Fruit fly (Drosophila melanogaster) whole organism, prepupa: Measurements from ENCODE around the gene CaMKII.
A peak's percentile ranks its signal among the peaks of the same experiment; 100 is the strongest.

ENCODE experiments used
- Blimp-1 ChIP-seq: fragments of 200-800 bp; sonication (Bioruptor generic); optimal IDR thresholded peaks from 3 replicates; lab custom pipeline; 2017; ENCODE audit warnings: missing biosample characterization, missing genetic modification characterization, mild to moderate bottlenecking, moderate library complexity, missing genetic modification reagents
- CG10669 ChIP-seq: fragments of 200-800 bp; sonication (Bioruptor generic); optimal IDR thresholded peaks from 3 replicates; lab custom pipeline; 2018; ENCODE audit warnings: missing biosample characterization, mild to moderate bottlenecking, missing genetic modification characterization, moderate library complexity
- CG11294 ChIP-seq: fragments of 200-800 bp; sonication (Bioruptor generic); IDR thresholded peaks from 2 replicates; pipeline ENCODE4 v1.3.6; 2022; ENCODE audit warnings: missing biosample characterization, missing genetic modification characterization
- CG11762 ChIP-seq: fragments of 200-800 bp; sonication (Bioruptor generic); optimal IDR thresholded peaks from 3 replicates; lab custom pipeline; 2016; ENCODE audit warnings: missing biosample characterization, missing genetic modification characterization; ENCODE audit not compliant: insufficient read depth
- CG11902 ChIP-seq: fragments of 200-800 bp; sonication (Bioruptor generic); optimal IDR thresholded peaks from 3 replicates; lab custom pipeline; 2016; ENCODE audit warnings: missing biosample characterization, missing genetic modification characterization
- CG31627 ChIP-seq: fragments of 200-800 bp; sonication (Bioruptor generic); optimal IDR thresholded peaks from 3 replicates; lab custom pipeline; 2016; ENCODE audit warnings: missing biosample characterization, missing genetic modification characterization
- CG32006 ChIP-seq: fragments of 200-800 bp; sonication (Bioruptor generic); optimal IDR thresholded peaks from 3 replicates; lab custom pipeline; 2017; ENCODE audit warnings: missing biosample characterization, mild to moderate bottlenecking, missing genetic modification characterization
- CG3919 ChIP-seq: fragments of 200-800 bp; sonication (Bioruptor generic); optimal IDR thresholded peaks from 3 replicates; lab custom pipeline; 2016; ENCODE audit warnings: missing biosample characterization, missing genetic modification characterization
- CG4318 ChIP-seq: fragments of 200-800 bp; sonication (Bioruptor generic); optimal IDR thresholded peaks from 3 replicates; lab custom pipeline; 2017; ENCODE audit warnings: missing biosample characterization, mild to moderate bottlenecking, missing genetic modification characterization
- CG6276 ChIP-seq: fragments of 200-800 bp; sonication (Bioruptor generic); optimal IDR thresholded peaks from 2 replicates; lab custom pipeline; 2017; ENCODE audit warnings: missing biosample characterization, mild to moderate bottlenecking, missing genetic modification characterization
- CG6808 ChIP-seq: fragments of 200-800 bp; sonication (Bioruptor generic); optimal IDR thresholded peaks from 3 replicates; lab custom pipeline; 2017; ENCODE audit warnings: missing biosample characterization, missing genetic modification characterization, mild to moderate bottlenecking, moderate library complexity, missing genetic modification reagents
- CG7368 ChIP-seq: fragments of 200-800 bp; sonication (Bioruptor generic); optimal IDR thresholded peaks from 3 replicates; lab custom pipeline; 2016; ENCODE audit warnings: missing biosample characterization, missing genetic modification characterization
- CG8119 ChIP-seq: fragments of 200-800 bp; sonication (Bioruptor generic); IDR thresholded peaks from 3 replicates; pipeline ENCODE4 v1.3.6; 2022; ENCODE audit warnings: missing biosample characterization, missing genetic modification characterization
- CG8319 ChIP-seq: fragments of 200-800 bp; sonication (Bioruptor generic); optimal IDR thresholded peaks from 3 replicates; lab custom pipeline; 2016; ENCODE audit warnings: missing biosample characterization, missing genetic modification characterization
- CG9139 ChIP-seq: fragments of 200-800 bp; sonication (Bioruptor generic); optimal IDR thresholded peaks from 3 replicates; lab custom pipeline; 2017; ENCODE audit warnings: missing biosample characterization, mild to moderate bottlenecking, missing genetic modification characterization
- Eip75B ChIP-seq: fragments of 200-800 bp; sonication (Bioruptor generic); optimal IDR thresholded peaks from 3 replicates; lab custom pipeline; 2016; ENCODE audit warnings: missing biosample characterization, missing genetic modification characterization
- Eip78C ChIP-seq: fragments of 200-800 bp; sonication (Bioruptor generic); peaks from one replicate; lab custom pipeline; 2016; ENCODE audit warnings: missing biosample characterization, missing genetic modification characterization
- Eip93F ChIP-seq: fragments of 200-800 bp; sonication (Bioruptor generic); optimal IDR thresholded peaks from 2 replicates; lab custom pipeline; 2016; ENCODE audit warnings: missing biosample characterization, mild to moderate bottlenecking, missing genetic modification characterization
- Ets21C ChIP-seq: fragments of 200-800 bp; sonication (Bioruptor generic); optimal IDR thresholded peaks from 3 replicates; lab custom pipeline; 2016; ENCODE audit warnings: missing biosample characterization, missing genetic modification characterization
- Gug ChIP-seq: fragments of 200-800 bp; sonication (Bioruptor generic); IDR thresholded peaks from 2 replicates; pipeline ENCODE4 v1.3.6; 2022; ENCODE audit warnings: missing biosample characterization, missing genetic modification characterization
- Hr38 ChIP-seq: sonication (Bioruptor generic); optimal IDR thresholded peaks from 2 replicates; lab custom pipeline; 2016; ENCODE audit warnings: missing biosample characterization, missing genetic modification characterization
- Hr39 ChIP-seq: fragments of 200-800 bp; sonication (Bioruptor generic); optimal IDR thresholded peaks from 2 replicates; lab custom pipeline; 2016; ENCODE audit warnings: missing biosample characterization, missing genetic modification characterization
- Hr4 ChIP-seq: fragments of 200-800 bp; sonication (Bioruptor generic); optimal IDR thresholded peaks from 3 replicates; lab custom pipeline; 2016; ENCODE audit warnings: missing biosample characterization, missing genetic modification characterization
- Lpt ChIP-seq: fragments of 200-800 bp; sonication (Bioruptor generic); optimal IDR thresholded peaks from 3 replicates; lab custom pipeline; 2016; ENCODE audit warnings: missing biosample characterization, missing genetic modification characterization
- Met ChIP-seq: fragments of 200-800 bp; sonication (Bioruptor generic); optimal IDR thresholded peaks from 3 replicates; lab custom pipeline; 2016; ENCODE audit warnings: missing biosample characterization, missing genetic modification characterization
- OdsH ChIP-seq: fragments of 200-800 bp; sonication (Bioruptor generic); optimal IDR thresholded peaks from 3 replicates; lab custom pipeline; 2016; ENCODE audit warnings: missing biosample characterization, missing genetic modification characterization
- Smox ChIP-seq: fragments of 200-800 bp; sonication (Bioruptor generic); optimal IDR thresholded peaks from 3 replicates; lab custom pipeline; 2016; ENCODE audit warnings: missing biosample characterization, missing genetic modification characterization
- Sox102F ChIP-seq: fragments of 200-800 bp; sonication (Bioruptor generic); optimal IDR thresholded peaks from 2 replicates; lab custom pipeline; 2016; ENCODE audit warnings: missing biosample characterization, mild to moderate bottlenecking, missing genetic modification characterization
- Sox14 ChIP-seq: fragments of 200-800 bp; sonication (Bioruptor generic); optimal IDR thresholded peaks from 3 replicates; lab custom pipeline; 2016; ENCODE audit warnings: missing biosample characterization, missing genetic modification characterization
- Sox15 ChIP-seq: fragments of 200-800 bp; sonication (Bioruptor generic); optimal IDR thresholded peaks from 3 replicates; lab custom pipeline; 2016; ENCODE audit warnings: missing biosample characterization, missing genetic modification characterization
- achi ChIP-seq: fragments of 200-800 bp; sonication (Bioruptor generic); optimal IDR thresholded peaks from 3 replicates; lab custom pipeline; 2016; ENCODE audit warnings: missing biosample characterization, missing genetic modification characterization
- acj6 ChIP-seq: fragments of 200-800 bp; sonication (Bioruptor generic); optimal IDR thresholded peaks from 3 replicates; lab custom pipeline; 2016; ENCODE audit warnings: missing biosample characterization, missing genetic modification characterization
- cyc ChIP-seq: fragments of 200-800 bp; sonication (Bioruptor generic); optimal IDR thresholded peaks from 3 replicates; lab custom pipeline; 2016; ENCODE audit warnings: missing biosample characterization, missing genetic modification characterization
- dac ChIP-seq: fragments of 200-800 bp; sonication (Bioruptor generic); optimal IDR thresholded peaks from 2 replicates; lab custom pipeline; 2017; ENCODE audit warnings: missing biosample characterization, mild to moderate bottlenecking, missing genetic modification characterization
- dsx ChIP-seq: fragments of 200-800 bp; optimal IDR thresholded peaks from 3 replicates; lab custom pipeline; 2019; ENCODE audit warnings: missing biosample characterization, mild to moderate bottlenecking, missing genetic modification characterization, moderate library complexity; ENCODE audit not compliant: poor library complexity, severe bottlenecking
- eg ChIP-seq: fragments of 200-800 bp; sonication (Bioruptor generic); IDR thresholded peaks from 3 replicates; pipeline ENCODE4 v1.3.6; 2022; ENCODE audit warnings: missing biosample characterization, missing genetic modification characterization
- esn ChIP-seq: fragments of 200-800 bp; sonication (Bioruptor generic); optimal IDR thresholded peaks from 2 replicates; lab custom pipeline; 2016; ENCODE audit warnings: missing biosample characterization, mild to moderate bottlenecking, missing genetic modification characterization, moderate library complexity
- fd59A ChIP-seq: fragments of 200-800 bp; sonication (Bioruptor generic); optimal IDR thresholded peaks from 2 replicates; lab custom pipeline; 2017; ENCODE audit warnings: missing biosample characterization, mild to moderate bottlenecking, missing genetic modification characterization, missing genetic modification reagents
- fd85E ChIP-seq: fragments of 200-800 bp; sonication (Bioruptor generic); optimal IDR thresholded peaks from 3 replicates; lab custom pipeline; 2016; ENCODE audit warnings: missing biosample characterization, missing genetic modification characterization
- fkh ChIP-seq: fragments of 200-800 bp; sonication (Bioruptor generic); optimal IDR thresholded peaks from 3 replicates; lab custom pipeline; 2017; ENCODE audit warnings: missing biosample characterization, mild to moderate bottlenecking, missing genetic modification characterization, moderate library complexity
- lz ChIP-seq: fragments of 200-800 bp; sonication (Bioruptor generic); optimal IDR thresholded peaks from 3 replicates; lab custom pipeline; 2016; ENCODE audit warnings: missing biosample characterization, missing genetic modification characterization
- pdm3 ChIP-seq: fragments of 200-800 bp; sonication (Bioruptor generic); optimal IDR thresholded peaks from 3 replicates; lab custom pipeline; 2016; ENCODE audit warnings: missing biosample characterization, missing genetic modification characterization
- salr ChIP-seq, 2 experiments: fragments of 200-800 bp; sonication (Bioruptor generic); optimal IDR thresholded peaks; 3 replicates each; lab custom pipeline; 2016 to 2018; ENCODE audit warnings: missing biosample characterization in 2 of 2, missing genetic modification characterization in 2 of 2, mild to moderate bottlenecking in 1 of 2
- spab ChIP-seq: fragments of 200-800 bp; sonication (Bioruptor generic); optimal IDR thresholded peaks from 2 replicates; lab custom pipeline; 2017; ENCODE audit warnings: missing biosample characterization, mild to moderate bottlenecking, missing genetic modification characterization, missing genetic modification reagents
- ss ChIP-seq, 2 experiments: fragments of 200-800 bp; sonication (Bioruptor generic); optimal IDR thresholded peaks; 2 replicates in 1 of 2; 3 replicates in 1 of 2; lab custom pipeline; 2017 to 2018; ENCODE audit warnings: mild to moderate bottlenecking in 2 of 2, missing biosample characterization in 2 of 2, missing genetic modification characterization in 2 of 2, moderate library complexity in 1 of 2
- svp ChIP-seq: fragments of 200-800 bp; sonication (Bioruptor generic); peaks from one replicate; lab custom pipeline; 2016; ENCODE audit warnings: missing biosample characterization, missing genetic modification characterization
- topi ChIP-seq: fragments of 200-800 bp; sonication (Bioruptor generic); optimal IDR thresholded peaks from 3 replicates; lab custom pipeline; 2016; ENCODE audit warnings: missing biosample characterization, missing genetic modification characterization
- vri ChIP-seq: fragments of 200-800 bp; sonication (Bioruptor generic); optimal IDR thresholded peaks from 3 replicates; lab custom pipeline; 2016; ENCODE audit warnings: missing biosample characterization, mild to moderate bottlenecking, missing genetic modification characterization

CaMKII gene

dm6 chr4:1029198-1029795 lies 24.2 kb downstream of the CaMKII start, which contains the start of gene Mpv17:
Mpv17 (minus strand) TSS chr4:1029361.
- peak; percentile 14 for TF ChIP-seq Hr39 (GFP tag; lab: Kevin White, UChicago)
- TF ChIP-seq eg (GFP tag; lab: Robert Waterston, UW) = no peak
- TF ChIP-seq CG6276 = no peak
- no peak for TF ChIP-seq acj6 (GFP tag; lab: Kevin White, UChicago)
- peak; percentile 20 for TF ChIP-seq pdm3
- peak; percentile 38 for TF ChIP-seq Met
- TF ChIP-seq CG10669 = no peak
- TF ChIP-seq Sox15 (GFP tag; lab: Kevin White, UChicago) = no peak
- TF ChIP-seq Eip75B (GFP tag; lab: Kevin White, UChicago) = no peak
- TF ChIP-seq Sox102F (GFP tag; lab: Kevin White, UChicago) = no peak
- TF ChIP-seq OdsH = peak; percentile 12
- peak; percentile 13 for TF ChIP-seq Hr4 (GFP tag; lab: Kevin White, UChicago)
- TF ChIP-seq CG9139 = no peak
- no peak for TF ChIP-seq fd85E (GFP tag; lab: Kevin White, UChicago)
- peak; percentile 37 for TF ChIP-seq Smox
- TF ChIP-seq Sox14 (GFP tag; lab: Kevin White, UChicago) = no peak
- TF ChIP-seq Eip93F (GFP tag; lab: Kevin White, UChicago) = peak; percentile 13
- TF ChIP-seq CG7368 (GFP tag; lab: Kevin White, UChicago) = no peak
- TF ChIP-seq CG8119 (GFP tag; lab: Robert Waterston, UW) = no peak
- peak; percentile 12 for TF ChIP-seq topi (GFP tag; lab: Kevin White, UChicago)
- TF ChIP-seq esn (GFP tag; lab: Kevin White, UChicago) = peak; percentile 46
- no peak for TF ChIP-seq CG11902 (GFP tag; lab: Kevin White, UChicago)
- peak; percentile 35 for TF ChIP-seq vri (GFP tag; lab: Kevin White, UChicago)
- TF ChIP-seq Eip78C (GFP tag; lab: Kevin White, UChicago) = peak; percentile 62
- TF ChIP-seq lz (GFP tag; lab: Kevin White, UChicago) = no peak
- no peak for TF ChIP-seq Blimp-1 (GFP tag; lab: Kevin White, UChicago)
- TF ChIP-seq salr (GFP tag; optimal IDR thresholded peaks at IDR 0.05; lab: Kevin White, UChicago) = no peak
- no peak for TF ChIP-seq CG32006 (GFP tag; lab: Kevin White, UChicago)
- TF ChIP-seq CG4318 = no peak
- no peak for TF ChIP-seq CG11762 (GFP tag; lab: Kevin White, UChicago)
- no peak for TF ChIP-seq dac (GFP tag; lab: Kevin White, UChicago)
- peak; percentile 22 for TF ChIP-seq CG3919 (GFP tag; lab: Kevin White, UChicago)
- no peak for TF ChIP-seq CG11294 (GFP tag; lab: Robert Waterston, UW)
- no peak for TF ChIP-seq Ets21C (GFP tag; lab: Kevin White, UChicago)
- TF ChIP-seq spab (GFP tag; lab: Kevin White, UChicago) = no peak
- no peak for TF ChIP-seq Hr38 (GFP tag; lab: Kevin White, UChicago)
- peak; percentile 14 for TF ChIP-seq CG31627
- TF ChIP-seq achi = peak; percentile 13
- TF ChIP-seq svp = peak; percentile 48
- TF ChIP-seq dsx (GFP tag; lab: Kevin White, UChicago) = no peak
- TF ChIP-seq Lpt (GFP tag; lab: Kevin White, UChicago) = no peak

DNA sequence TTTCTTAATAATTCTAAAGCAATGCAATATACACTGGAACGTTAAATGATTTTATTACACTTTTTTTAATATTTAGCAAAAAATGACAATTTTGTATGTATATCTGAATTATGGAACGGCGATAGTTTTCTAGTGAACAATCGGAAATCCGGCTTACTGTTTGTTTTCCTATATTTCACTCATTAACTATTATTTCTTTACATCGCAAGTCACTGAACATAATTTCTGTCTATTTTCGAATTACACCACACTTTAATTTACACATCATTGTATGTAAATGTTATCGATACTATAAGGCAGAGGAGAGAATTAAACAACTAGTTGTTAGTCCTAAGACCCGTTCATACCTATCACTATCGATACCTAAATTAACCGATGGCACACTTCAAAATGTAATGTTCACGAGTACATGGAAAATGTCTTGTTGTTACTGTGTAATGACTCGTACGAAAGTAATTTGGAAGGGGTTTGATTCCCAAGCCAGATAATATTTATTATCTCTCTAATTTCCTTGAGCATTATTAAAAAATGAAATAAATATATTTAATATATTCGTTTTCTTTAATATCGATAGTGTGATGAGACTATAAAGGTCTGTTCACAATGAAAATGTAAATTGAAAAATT lies 26.6 kb downstream of the CaMKII start, which contains the start of gene PlexA:
Gene PlexA, minus strand, starts transcription at position 296 of the 626 bp plus-strand sequence.
- TF ChIP-seq fd59A = no peak
- peak; percentile 79 for TF ChIP-seq cyc (GFP tag; lab: Kevin White, UChicago)
- peak; percentile 79 for TF ChIP-seq CG10669
- no peak for TF ChIP-seq Hr38 (GFP tag; lab: Kevin White, UChicago)
- TF ChIP-seq ss (GFP tag; optimal IDR thresholded peaks at IDR 0.05; lab: Kevin White, UChicago) = peak in 1 of 2 experiments; percentile 70
- TF ChIP-seq Eip93F (GFP tag; lab: Kevin White, UChicago) = no peak
- peak; percentile 50 for TF ChIP-seq CG8319 (GFP tag; lab: Kevin White, UChicago)
- TF ChIP-seq Gug (GFP tag; lab: Robert Waterston, UW) = peak; percentile 89
- no peak for TF ChIP-seq CG9139
- TF ChIP-seq fkh = no peak
- TF ChIP-seq CG3919 (GFP tag; lab: Kevin White, UChicago) = peak; percentile 75
- TF ChIP-seq Lpt (GFP tag; lab: Kevin White, UChicago) = peak; percentile 54
- TF ChIP-seq CG11902 (GFP tag; lab: Kevin White, UChicago) = peak; percentile 88
- peak; percentile 73 for TF ChIP-seq lz (GFP tag; lab: Kevin White, UChicago)
- TF ChIP-seq pdm3 = peak; percentile 72
- no peak for TF ChIP-seq spab (GFP tag; lab: Kevin White, UChicago)
- TF ChIP-seq CG4318 = peak; percentile 70
- peak; percentile 90 for TF ChIP-seq Sox15 (GFP tag; lab: Kevin White, UChicago)
- TF ChIP-seq Smox = peak; percentile 61
- TF ChIP-seq CG6808 (GFP tag; lab: Kevin White, UChicago) = peak; percentile 47
